Fruit fly (Drosophila melanogaster): ENCODE measurements around the gene CG12071.

The CG12071 gene

dm6 chr3R:30870317-30870878, 10.4 kb downstream of the CG12071 start (continued):
- TF ChIP-seq HLH3B (GFP tag; IDR thresholded peaks at IDR 0.05), result no peak
- no peak for TF ChIP-seq wdn (GFP tag; IDR thresholded peaks at IDR 0.05)
- TF ChIP-seq cg (GFP tag; optimal IDR thresholded peaks at IDR 0.05), result no peak
- no peak for TF ChIP-seq pum (GFP tag; optimal IDR thresholded peaks at IDR 0.05)
- TF ChIP-seq CG5245 (GFP tag; optimal IDR thresholded peaks at IDR 0.05), result no peak
- no peak for TF ChIP-seq CG10979 (tag; optimal IDR thresholded peaks at IDR 0.05)
- peak; percentile 11 for TF ChIP-seq Chrac-16 (GFP tag; optimal IDR thresholded peaks at IDR 0.05)
- TF ChIP-seq CG7372 (GFP tag; IDR thresholded peaks at IDR 0.05), result no peak
- no peak for TF ChIP-seq D19B (GFP tag; optimal IDR thresholded peaks at IDR 0.05)
- no peak for TF ChIP-seq hb (GFP tag; IDR thresholded peaks at IDR 0.05; ENCODE audit: partially characterized antibody)
- no peak for TF ChIP-seq kah (GFP tag; optimal IDR thresholded peaks at IDR 0.05)
- no peak for TF ChIP-seq amos (GFP tag; IDR thresholded peaks at IDR 0.05; ENCODE audit: partially characterized antibody)
- no peak for TF ChIP-seq Oli (tag; optimal IDR thresholded peaks at IDR 0.05)
- no peak for TF ChIP-seq dan (GFP tag; IDR thresholded peaks at IDR 0.05)
- no peak; the same call in 2 of the 3 replicates for TF ChIP-seq knrl (GFP tag; IDR thresholded peaks at IDR 0.05; ENCODE audit: partially characterized antibody)
- no peak for TF ChIP-seq yki (optimal IDR thresholded peaks at IDR 0.05)
- TF ChIP-seq sima (GFP tag; optimal IDR thresholded peaks at IDR 0.05), result no peak
- peak; percentile 66 for TF ChIP-seq Ets65A (GFP tag)
- TF ChIP-seq abd-A (tag; optimal IDR thresholded peaks at IDR 0.05), result no peak
- peak; percentile 33 for TF ChIP-seq CG7839 (tag; optimal IDR thresholded peaks at IDR 0.05)
- TF ChIP-seq chinmo (GFP tag; IDR thresholded peaks at IDR 0.05; ENCODE audit: partially characterized antibody), result no peak
- no peak for TF ChIP-seq Mad (GFP tag; optimal IDR thresholded peaks at IDR 0.05)
- no peak for TF ChIP-seq gcm (GFP tag; optimal IDR thresholded peaks at IDR 0.05)
- no peak for TF ChIP-seq CG10565 (GFP tag; optimal IDR thresholded peaks at IDR 0.05)
- TF ChIP-seq CG34224 (GFP tag; IDR thresholded peaks at IDR 0.05; ENCODE audit: partially characterized antibody), result no peak
- TF ChIP-seq CG4820 (GFP tag; optimal IDR thresholded peaks at IDR 0.05), result no peak
- no peak for TF ChIP-seq Xrp1 (GFP tag; IDR thresholded peaks at IDR 0.05)
- no peak for TF ChIP-seq CG10462 (GFP tag; optimal IDR thresholded peaks at IDR 0.05)
- no peak for TF ChIP-seq Stat92E (GFP tag; optimal IDR thresholded peaks at IDR 0.05)
- TF ChIP-seq Lhr (GFP tag; optimal IDR thresholded peaks at IDR 0.05), result peak; percentile 16
- no peak for TF ChIP-seq zf30C (GFP tag; optimal IDR thresholded peaks at IDR 0.05)
- no peak for TF ChIP-seq CG7987 (GFP tag; optimal IDR thresholded peaks at IDR 0.05)
- TF ChIP-seq CG6254 (GFP tag; optimal IDR thresholded peaks at IDR 0.05), result no peak
- TF ChIP-seq CG1024 (GFP tag; IDR thresholded peaks at IDR 0.05), result no peak
- TF ChIP-seq CG6765 (GFP tag; optimal IDR thresholded peaks at IDR 0.05), result no peak
- TF ChIP-seq z (GFP tag; IDR thresholded peaks at IDR 0.05), result no peak
- no peak for TF ChIP-seq CG17568 (GFP tag; optimal IDR thresholded peaks at IDR 0.05)
- peak; percentile 2 for TF ChIP-seq gfzf (GFP tag; optimal IDR thresholded peaks at IDR 0.05)
- TF ChIP-seq dmrt11E (tag; optimal IDR thresholded peaks at IDR 0.05), result no peak
- TF ChIP-seq Jarid2 (GFP tag; optimal IDR thresholded peaks at IDR 0.05), result peak; percentile 13
- TF ChIP-seq crol (GFP tag; IDR thresholded peaks at IDR 0.05), result no peak
- TF ChIP-seq ap (GFP tag; IDR thresholded peaks at IDR 0.05), result no peak
- TF ChIP-seq kni (GFP tag; optimal IDR thresholded peaks at IDR 0.05), result no peak
- TF ChIP-seq CG2199 (GFP tag; IDR thresholded peaks at IDR 0.05), result peak; percentile 71; the same call in 2 of the 3 replicates
- no peak for TF ChIP-seq stc (GFP tag; IDR thresholded peaks at IDR 0.05)
- no peak for TF ChIP-seq onecut (GFP tag; IDR thresholded peaks at IDR 0.05)
- TF ChIP-seq CG7271 (tag; optimal IDR thresholded peaks at IDR 0.05), result no peak
- no peak for TF ChIP-seq chm (GFP tag; IDR thresholded peaks at IDR 0.05)
- no peak for TF ChIP-seq CG2129 (GFP tag; IDR thresholded peaks at IDR 0.05; ENCODE audit: partially characterized antibody)
- no peak for TF ChIP-seq CG9817 (tag; optimal IDR thresholded peaks at IDR 0.05)
- TF ChIP-seq slp2 (GFP tag; optimal IDR thresholded peaks at IDR 0.05), result no peak
